Fruit fly (Drosophila melanogaster) whole organism, prepupa: Measurements from ENCODE around the gene CG14205.
A peak's percentile ranks its signal among the peaks of the same experiment; 100 is the strongest.

Source experiments
- Blimp-1 ChIP-seq: fragments of 200-800 bp; sonication (Bioruptor generic); optimal IDR thresholded peaks from 3 replicates; lab custom pipeline; 2017; ENCODE audit warnings: missing biosample characterization, missing genetic modification characterization, mild to moderate bottlenecking, moderate library complexity, missing genetic modification reagents
- CG10631 ChIP-seq: fragments of 200-800 bp; sonication (Bioruptor generic); optimal IDR thresholded peaks from 2 replicates; lab custom pipeline; 2016; ENCODE audit warnings: missing biosample characterization, missing genetic modification characterization
- CG10669 ChIP-seq: fragments of 200-800 bp; sonication (Bioruptor generic); optimal IDR thresholded peaks from 3 replicates; lab custom pipeline; 2018; ENCODE audit warnings: missing biosample characterization, mild to moderate bottlenecking, missing genetic modification characterization, moderate library complexity
- CG11762 ChIP-seq: fragments of 200-800 bp; sonication (Bioruptor generic); optimal IDR thresholded peaks from 3 replicates; lab custom pipeline; 2016; ENCODE audit warnings: missing biosample characterization, missing genetic modification characterization; ENCODE audit not compliant: insufficient read depth
- CG11902 ChIP-seq: fragments of 200-800 bp; sonication (Bioruptor generic); optimal IDR thresholded peaks from 3 replicates; lab custom pipeline; 2016; ENCODE audit warnings: missing biosample characterization, missing genetic modification characterization
- CG1621 ChIP-seq: fragments of 200-800 bp; sonication (Bioruptor generic); optimal IDR thresholded peaks from 3 replicates; lab custom pipeline; 2018; ENCODE audit warnings: missing biosample characterization, mild to moderate bottlenecking, missing genetic modification characterization
- CG16779 ChIP-seq: fragments of 200-800 bp; sonication (Bioruptor generic); optimal IDR thresholded peaks from 3 replicates; lab custom pipeline; 2017; ENCODE audit warnings: missing biosample characterization, mild to moderate bottlenecking, missing genetic modification characterization
- CG32006 ChIP-seq: fragments of 200-800 bp; sonication (Bioruptor generic); optimal IDR thresholded peaks from 3 replicates; lab custom pipeline; 2017; ENCODE audit warnings: missing biosample characterization, mild to moderate bottlenecking, missing genetic modification characterization
- CG34406 ChIP-seq: fragments of 200-800 bp; sonication (Bioruptor generic); optimal IDR thresholded peaks from 3 replicates; lab custom pipeline; 2016; ENCODE audit warnings: missing biosample characterization, missing genetic modification characterization
- CG4318 ChIP-seq: fragments of 200-800 bp; sonication (Bioruptor generic); optimal IDR thresholded peaks from 3 replicates; lab custom pipeline; 2017; ENCODE audit warnings: missing biosample characterization, mild to moderate bottlenecking, missing genetic modification characterization
- CG6163 ChIP-seq: fragments of 200-800 bp; sonication (Bioruptor generic); IDR thresholded peaks from 3 replicates; pipeline ENCODE4 v1.3.6; 2022; ENCODE audit warnings: missing biosample characterization, missing genetic modification characterization
- CG6276 ChIP-seq: fragments of 200-800 bp; sonication (Bioruptor generic); optimal IDR thresholded peaks from 2 replicates; lab custom pipeline; 2017; ENCODE audit warnings: missing biosample characterization, mild to moderate bottlenecking, missing genetic modification characterization
- CG6792 ChIP-seq: fragments of 200-800 bp; sonication (Bioruptor generic); optimal IDR thresholded peaks from 3 replicates; lab custom pipeline; 2016; ENCODE audit warnings: missing biosample characterization, missing genetic modification characterization
- CG6808 ChIP-seq: fragments of 200-800 bp; sonication (Bioruptor generic); optimal IDR thresholded peaks from 3 replicates; lab custom pipeline; 2017; ENCODE audit warnings: missing biosample characterization, missing genetic modification characterization, mild to moderate bottlenecking, moderate library complexity, missing genetic modification reagents
- CG8319 ChIP-seq: fragments of 200-800 bp; sonication (Bioruptor generic); optimal IDR thresholded peaks from 3 replicates; lab custom pipeline; 2016; ENCODE audit warnings: missing biosample characterization, missing genetic modification characterization
- CG8632 ChIP-seq: fragments of 200-800 bp; sonication (Bioruptor generic); optimal IDR thresholded peaks from 3 replicates; lab custom pipeline; 2016; ENCODE audit warnings: missing biosample characterization, missing genetic modification characterization
- CG9139 ChIP-seq: fragments of 200-800 bp; sonication (Bioruptor generic); optimal IDR thresholded peaks from 3 replicates; lab custom pipeline; 2017; ENCODE audit warnings: missing biosample characterization, mild to moderate bottlenecking, missing genetic modification characterization
- Eip75B ChIP-seq: fragments of 200-800 bp; sonication (Bioruptor generic); optimal IDR thresholded peaks from 3 replicates; lab custom pipeline; 2016; ENCODE audit warnings: missing biosample characterization, missing genetic modification characterization
- Eip93F ChIP-seq: fragments of 200-800 bp; sonication (Bioruptor generic); optimal IDR thresholded peaks from 2 replicates; lab custom pipeline; 2016; ENCODE audit warnings: missing biosample characterization, mild to moderate bottlenecking, missing genetic modification characterization
- Ets21C ChIP-seq: fragments of 200-800 bp; sonication (Bioruptor generic); optimal IDR thresholded peaks from 3 replicates; lab custom pipeline; 2016; ENCODE audit warnings: missing biosample characterization, missing genetic modification characterization
- Hr4 ChIP-seq: fragments of 200-800 bp; sonication (Bioruptor generic); optimal IDR thresholded peaks from 3 replicates; lab custom pipeline; 2016; ENCODE audit warnings: missing biosample characterization, missing genetic modification characterization
- Lpt ChIP-seq: fragments of 200-800 bp; sonication (Bioruptor generic); optimal IDR thresholded peaks from 3 replicates; lab custom pipeline; 2016; ENCODE audit warnings: missing biosample characterization, missing genetic modification characterization
- OdsH ChIP-seq: fragments of 200-800 bp; sonication (Bioruptor generic); optimal IDR thresholded peaks from 3 replicates; lab custom pipeline; 2016; ENCODE audit warnings: missing biosample characterization, missing genetic modification characterization
- Smox ChIP-seq: fragments of 200-800 bp; sonication (Bioruptor generic); optimal IDR thresholded peaks from 3 replicates; lab custom pipeline; 2016; ENCODE audit warnings: missing biosample characterization, missing genetic modification characterization
- Sox102F ChIP-seq: fragments of 200-800 bp; sonication (Bioruptor generic); optimal IDR thresholded peaks from 2 replicates; lab custom pipeline; 2016; ENCODE audit warnings: missing biosample characterization, mild to moderate bottlenecking, missing genetic modification characterization
- Sox14 ChIP-seq: fragments of 200-800 bp; sonication (Bioruptor generic); optimal IDR thresholded peaks from 3 replicates; lab custom pipeline; 2016; ENCODE audit warnings: missing biosample characterization, missing genetic modification characterization
- achi ChIP-seq: fragments of 200-800 bp; sonication (Bioruptor generic); optimal IDR thresholded peaks from 3 replicates; lab custom pipeline; 2016; ENCODE audit warnings: missing biosample characterization, missing genetic modification characterization
- acj6 ChIP-seq: fragments of 200-800 bp; sonication (Bioruptor generic); optimal IDR thresholded peaks from 3 replicates; lab custom pipeline; 2016; ENCODE audit warnings: missing biosample characterization, missing genetic modification characterization
- dac ChIP-seq: fragments of 200-800 bp; sonication (Bioruptor generic); optimal IDR thresholded peaks from 2 replicates; lab custom pipeline; 2017; ENCODE audit warnings: missing biosample characterization, mild to moderate bottlenecking, missing genetic modification characterization
- dsx ChIP-seq: fragments of 200-800 bp; optimal IDR thresholded peaks from 3 replicates; lab custom pipeline; 2019; ENCODE audit warnings: missing biosample characterization, mild to moderate bottlenecking, missing genetic modification characterization, moderate library complexity; ENCODE audit not compliant: poor library complexity, severe bottlenecking
- eg ChIP-seq: fragments of 200-800 bp; sonication (Bioruptor generic); IDR thresholded peaks from 3 replicates; pipeline ENCODE4 v1.3.6; 2022; ENCODE audit warnings: missing biosample characterization, missing genetic modification characterization
- fd59A ChIP-seq: fragments of 200-800 bp; sonication (Bioruptor generic); optimal IDR thresholded peaks from 2 replicates; lab custom pipeline; 2017; ENCODE audit warnings: missing biosample characterization, mild to moderate bottlenecking, missing genetic modification characterization, missing genetic modification reagents
- net ChIP-seq: fragments of 200-800 bp; sonication (Bioruptor generic); optimal IDR thresholded peaks from 3 replicates; lab custom pipeline; 2016; ENCODE audit warnings: missing biosample characterization, missing genetic modification characterization
- pdm3 ChIP-seq: fragments of 200-800 bp; sonication (Bioruptor generic); optimal IDR thresholded peaks from 3 replicates; lab custom pipeline; 2016; ENCODE audit warnings: missing biosample characterization, missing genetic modification characterization
- spab ChIP-seq: fragments of 200-800 bp; sonication (Bioruptor generic); optimal IDR thresholded peaks from 2 replicates; lab custom pipeline; 2017; ENCODE audit warnings: missing biosample characterization, mild to moderate bottlenecking, missing genetic modification characterization, missing genetic modification reagents
- ss ChIP-seq, 2 experiments: fragments of 200-800 bp; sonication (Bioruptor generic); optimal IDR thresholded peaks; 2 replicates in 1 of 2; 3 replicates in 1 of 2; lab custom pipeline; 2017 to 2018; ENCODE audit warnings: mild to moderate bottlenecking in 2 of 2, missing biosample characterization in 2 of 2, missing genetic modification characterization in 2 of 2, moderate library complexity in 1 of 2
- svp ChIP-seq: fragments of 200-800 bp; sonication (Bioruptor generic); peaks from one replicate; lab custom pipeline; 2016; ENCODE audit warnings: missing biosample characterization, missing genetic modification characterization
- topi ChIP-seq: fragments of 200-800 bp; sonication (Bioruptor generic); optimal IDR thresholded peaks from 3 replicates; lab custom pipeline; 2016; ENCODE audit warnings: missing biosample characterization, missing genetic modification characterization
- vri ChIP-seq: fragments of 200-800 bp; sonication (Bioruptor generic); optimal IDR thresholded peaks from 3 replicates; lab custom pipeline; 2016; ENCODE audit warnings: missing biosample characterization, mild to moderate bottlenecking, missing genetic modification characterization

Gene CG14205

DNA sequence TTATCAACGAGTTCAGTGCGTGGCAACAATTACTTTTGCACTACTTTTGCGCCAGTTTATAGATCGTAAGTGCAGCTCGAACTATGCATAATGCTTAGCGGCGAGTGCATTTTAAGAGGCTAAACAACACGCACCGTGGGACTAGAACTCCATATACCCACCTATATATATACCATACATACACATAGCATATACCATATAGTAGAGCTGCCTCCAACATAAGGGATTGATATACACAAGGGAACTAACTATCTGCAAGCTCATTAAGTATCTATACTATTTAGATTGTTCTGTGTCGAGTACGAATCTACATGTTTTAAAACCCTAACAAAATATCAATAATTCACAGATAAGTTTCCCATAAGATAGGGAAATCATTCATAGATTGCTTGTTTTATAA, 10.5 kb upstream of the CG14205 start, which contains the start of gene CG14218:
TSS of gene CG14218 (minus strand) at position 101 of the 400 bp plus-strand sequence.
- TF ChIP-seq net: peak; percentile 4
- TF ChIP-seq CG32006: peak; percentile 23
- no peak for TF ChIP-seq acj6

DNA sequence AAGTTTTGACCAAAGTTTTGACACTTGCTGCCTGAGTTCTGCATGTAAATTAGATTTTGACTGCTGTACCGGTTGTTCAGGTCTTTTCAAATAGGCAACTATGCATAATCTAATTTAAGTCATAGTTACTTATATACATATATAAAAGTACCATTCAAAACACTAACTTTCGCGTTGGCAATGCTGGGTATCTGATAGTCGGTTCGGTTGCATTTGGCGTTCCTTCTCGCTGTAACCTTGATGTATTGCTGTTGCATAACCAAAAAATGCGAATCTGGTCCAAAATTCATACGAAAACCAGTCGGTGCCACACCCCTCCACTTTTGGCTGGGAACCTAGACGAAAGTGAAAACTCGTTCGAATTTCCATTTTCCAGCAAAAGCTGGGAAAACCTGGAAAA, 9.7 kb upstream of the CG14205 start:
- TF ChIP-seq svp (GFP tag; lab: Kevin White, UChicago): no peak
- TF ChIP-seq Sox102F: no peak
- no peak for TF ChIP-seq CG11762 (GFP tag; lab: Kevin White, UChicago)
- no peak for TF ChIP-seq Blimp-1 (GFP tag; lab: Kevin White, UChicago)
- TF ChIP-seq dac (GFP tag; lab: Kevin White, UChicago): no peak
- no peak for TF ChIP-seq CG8319
- no peak for TF ChIP-seq CG34406 (GFP tag; lab: Kevin White, UChicago)
- TF ChIP-seq Eip75B (GFP tag; lab: Kevin White, UChicago): no peak
- no peak for TF ChIP-seq Lpt
- TF ChIP-seq Hr4 (GFP tag; lab: Kevin White, UChicago): no peak
- no peak for TF ChIP-seq Smox (GFP tag; lab: Kevin White, UChicago)
- no peak for TF ChIP-seq achi

DNA sequence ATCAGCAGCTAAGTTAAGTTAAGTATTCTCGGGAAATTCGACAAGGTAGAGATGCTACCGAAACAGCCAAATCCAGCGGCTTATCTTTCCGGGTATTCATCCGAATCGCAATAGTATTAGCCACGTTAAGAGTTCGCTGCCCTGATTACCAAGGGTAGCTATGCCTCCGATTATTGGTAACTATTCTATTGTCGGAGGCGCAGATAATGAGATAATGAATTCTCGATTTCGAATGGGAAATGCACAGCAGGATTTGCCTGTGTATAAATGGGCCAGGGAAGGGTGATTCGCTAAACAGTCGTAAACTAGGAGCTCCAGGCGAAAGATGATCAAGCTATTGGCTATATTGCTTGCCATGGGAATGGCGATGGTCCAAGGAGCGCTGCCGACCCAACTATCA, 9.1 kb upstream of the CG14205 start, which contains the start of gene CG14204:
TSS of gene CG14204 (plus strand) at position 301 of the 400 bp plus-strand sequence.
- TF ChIP-seq ss (GFP tag; optimal IDR thresholded peaks at IDR 0.05; lab: Kevin White, UChicago): no peak
- TF ChIP-seq CG10669 (GFP tag; lab: Kevin White, UChicago): no peak
- no peak for TF ChIP-seq CG8319
- TF ChIP-seq CG6276 (GFP tag; lab: Kevin White, UChicago): no peak
- no peak for TF ChIP-seq net
- TF ChIP-seq Ets21C (GFP tag; lab: Kevin White, UChicago): no peak
- TF ChIP-seq vri (GFP tag; lab: Kevin White, UChicago): no peak
- TF ChIP-seq Eip93F (GFP tag; lab: Kevin White, UChicago): no peak
- TF ChIP-seq Hr4 (GFP tag; lab: Kevin White, UChicago): no peak
- TF ChIP-seq CG10631: no peak
- no peak for TF ChIP-seq eg (GFP tag; lab: Robert Waterston, UW)
- no peak for TF ChIP-seq Blimp-1 (GFP tag; lab: Kevin White, UChicago)
- TF ChIP-seq achi: no peak
- no peak for TF ChIP-seq CG16779 (tag; lab: Kevin White, UChicago)
- TF ChIP-seq spab: no peak
- TF ChIP-seq, all 60 proteins: peak for 0

DNA sequence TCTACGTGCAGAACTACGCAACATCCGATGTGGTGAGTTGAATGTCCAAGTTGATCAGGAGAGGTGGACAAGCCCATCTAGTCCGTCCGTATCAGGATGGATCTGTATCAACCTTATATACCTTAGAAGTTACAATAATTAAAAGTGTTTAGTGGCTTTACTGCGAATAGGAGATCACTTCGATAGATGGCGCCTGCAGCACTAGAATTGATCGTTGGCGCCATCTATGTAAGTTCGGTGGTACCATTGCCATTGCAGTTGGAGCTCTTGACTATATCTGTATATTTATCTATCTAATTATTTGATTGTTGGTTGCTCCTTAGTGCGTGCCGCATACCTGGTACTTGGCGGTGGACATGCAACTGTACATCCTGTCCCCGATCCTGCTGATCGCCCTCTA, 7.3 kb upstream of the CG14205 start:
- TF ChIP-seq CG6792 (GFP tag; lab: Kevin White, UChicago): no peak
- TF ChIP-seq fd59A (GFP tag; lab: Kevin White, UChicago): no peak
- no peak for TF ChIP-seq acj6

DNA sequence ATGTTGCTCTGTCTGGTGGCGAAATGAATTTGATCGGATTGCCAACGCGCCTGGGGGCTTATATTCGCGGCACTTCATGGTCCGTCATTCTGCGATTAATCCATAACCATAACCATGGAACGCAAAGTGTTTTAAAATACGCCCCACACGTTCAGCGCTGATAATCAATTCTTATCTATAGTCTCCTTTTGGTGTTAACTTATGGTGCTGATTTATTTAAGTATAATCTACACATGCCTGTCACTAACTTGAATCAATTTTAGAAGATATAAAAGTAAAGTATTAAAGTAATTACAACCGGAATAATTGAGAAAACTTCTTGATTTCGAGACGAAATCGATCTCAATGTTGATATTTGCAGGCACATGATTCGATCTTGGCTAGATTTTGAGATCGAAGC, 2.3 kb upstream of the CG14205 start, which contains the start of gene CG14219:
TSS of gene CG14219 (minus strand) at position 101 of the 400 bp plus-strand sequence.
- TF ChIP-seq Sox14 (GFP tag; lab: Kevin White, UChicago): no peak
- TF ChIP-seq CG11902 (GFP tag; lab: Kevin White, UChicago): no peak
- no peak for TF ChIP-seq eg (GFP tag; lab: Robert Waterston, UW)
- TF ChIP-seq ss (GFP tag; optimal IDR thresholded peaks at IDR 0.05; lab: Kevin White, UChicago): no peak
- no peak for TF ChIP-seq CG1621
- TF ChIP-seq vri (GFP tag; lab: Kevin White, UChicago): no peak
- no peak for TF ChIP-seq CG8632 (GFP tag; lab: Kevin White, UChicago)
- TF ChIP-seq, all 60 proteins: peak for 0

DNA sequence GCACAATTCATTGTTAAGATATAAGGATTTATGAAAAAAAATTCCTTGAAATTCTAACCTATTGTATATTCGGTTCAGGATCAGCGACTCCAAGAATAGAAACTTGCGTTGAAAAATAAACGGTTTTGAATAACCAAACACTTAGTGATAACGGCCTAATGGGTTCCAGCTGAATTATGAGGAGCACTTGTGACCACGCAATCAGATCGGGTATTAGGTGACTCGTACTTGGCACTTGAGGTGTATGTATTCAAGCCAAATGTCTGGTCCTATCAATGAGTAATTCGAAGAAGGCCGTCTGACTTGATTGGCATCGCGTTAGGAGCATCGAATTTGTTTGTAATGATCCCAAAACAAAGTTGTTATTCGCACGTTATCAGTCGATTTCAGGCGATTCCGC, 1.8 kb upstream of the CG14205 start:
- TF ChIP-seq acj6 (no peak), topi (GFP tag; lab: Kevin White, UChicago) (no peak), CG9139 (GFP tag; lab: Kevin White, UChicago) (no peak), pdm3 (GFP tag; lab: Kevin White, UChicago) (no peak), CG4318 (GFP tag; lab: Kevin White, UChicago) (no peak), spab (no peak), dsx (GFP tag; lab: Kevin White, UChicago) (no peak), OdsH (GFP tag; lab: Kevin White, UChicago) (no peak), Lpt (no peak), CG8632 (GFP tag; lab: Kevin White, UChicago) (no peak), CG6163 (GFP tag; lab: Robert Waterston, UW) (no peak), ss (GFP tag; optimal IDR thresholded peaks at IDR 0.05; lab: Kevin White, UChicago) (no peak), CG6808 (GFP tag; lab: Kevin White, UChicago) (no peak), Smox (GFP tag; lab: Kevin White, UChicago) (no peak)
